Fruit fly (Drosophila melanogaster) Kc167 (cell line): Measurements from ENCODE around the gene HP4.

Experiments used
- Myc ChIP-seq: fragments of >200 bp; optimal IDR thresholded peaks from 2 replicates; lab custom pipeline; 2017; ENCODE audit warnings: missing external identifiers
- Sin3A ChIP-seq: fragments of >200 bp; optimal IDR thresholded peaks from 2 replicates; lab custom pipeline; 2018; ENCODE audit warnings: missing external identifiers
- h ChIP-seq: fragments of >200 bp; optimal IDR thresholded peaks from 3 replicates; lab custom pipeline; 2018; ENCODE audit warnings: missing external identifiers
- insv ChIP-seq: fragments of >200 bp; optimal IDR thresholded peaks from 3 replicates; lab custom pipeline; 2018; ENCODE audit warnings: missing external identifiers
- psq ChIP-seq: fragments of >200 bp; optimal IDR thresholded peaks from 2 replicates; lab custom pipeline; 2017; ENCODE audit warnings: missing external identifiers
- ttk ChIP-seq: sonication (Bioruptor generic); optimal IDR thresholded peaks from 2 replicates; lab custom pipeline; 2017; ENCODE audit warnings: missing external identifiers

dm6 chr3L:7996364-7996763 lies 20.4 kb upstream of the HP4 start:
- no peak for TF ChIP-seq Myc (lab: Kevin White, UChicago)
- TF ChIP-seq h (lab: Kevin White, UChicago): no peak
- TF ChIP-seq Sin3A: no peak
- no peak for TF ChIP-seq insv (lab: Kevin White, UChicago)
- no peak for TF ChIP-seq psq (lab: Kevin White, UChicago)
- TF ChIP-seq ttk (lab: Kevin White, UChicago): no peak
